Worm (Caenorhabditis elegans) whole organism, L4/young adult: ENCODE measurements around the gene fars-3.
A peak's percentile ranks its signal among the peaks of the same experiment; 100 is the strongest.

Experiments used
- W03F9.2 ChIP-seq: fragments of 150-350 bp; optimal IDR thresholded peaks from 2 replicates; lab custom pipeline; 2014; ENCODE audit warnings: missing biosample characterization, missing genetic modification characterization
- dao-5 ChIP-seq: sonication (generic microtip); optimal IDR thresholded peaks from 2 replicates; lab custom pipeline; 2016; ENCODE audit warnings: missing genotype, missing genetic modification characterization, moderate library complexity, missing compliant biosample characterization
- him-1 ChIP-seq: sonication (generic microtip); optimal IDR thresholded peaks from 2 replicates; lab custom pipeline; 2016; ENCODE audit warnings: missing genotype, missing genetic modification reagents, missing genetic modification characterization, missing compliant biosample characterization

DNA sequence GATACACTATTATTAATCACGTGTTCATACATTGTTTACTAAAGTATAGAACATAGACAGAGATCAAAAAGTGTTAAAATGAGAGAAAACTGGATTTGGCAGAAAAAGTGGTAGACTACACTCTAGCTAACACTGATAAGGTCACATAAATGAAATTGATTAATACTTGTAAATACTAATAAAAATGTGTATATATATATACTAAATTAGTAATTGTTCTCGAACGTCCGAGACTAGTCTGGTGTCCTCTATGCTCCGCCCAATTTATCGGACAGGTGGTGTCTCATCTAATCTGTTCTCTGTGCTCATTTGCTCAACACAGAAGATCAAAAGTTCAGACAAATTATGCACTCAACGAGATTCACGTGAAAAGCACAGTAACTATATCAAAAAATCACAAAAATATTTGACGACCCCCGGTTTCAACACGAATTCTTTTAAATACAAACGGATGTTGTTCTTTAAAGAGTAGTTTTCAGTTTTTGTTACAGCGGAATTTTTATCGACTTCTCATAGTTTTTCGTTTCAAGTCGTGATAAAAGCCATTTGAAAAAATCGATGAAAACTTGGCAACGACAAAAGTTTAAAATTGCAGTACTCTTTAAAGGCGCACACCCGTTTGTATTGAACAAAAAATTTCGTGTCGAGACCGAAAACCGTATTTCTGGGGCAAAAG is 16.5 kb downstream of the fars-3 start:
- TF ChIP-seq W03F9.2 (tag; lab: Kevin White, UChicago): peak; percentile 13
- no peak for TF ChIP-seq him-1
- TF ChIP-seq dao-5 (tag; lab: Kevin White, UChicago): no peak
